Worm (Caenorhabditis elegans): ENCODE results near the gene chl-1.

chl-1 gene

ce11 chrIII:10395990-10396389, 9.1 kb downstream of the chl-1 start, which contains the start of gene M03C11.1:
Gene M03C11.1 (minus strand): TSS chrIII:10396090.
- TF ChIP-seq pha-4 (GFP tag; IDR thresholded peaks at IDR 0.05) (no peak), pha-4 (tag; optimal IDR thresholded peaks at IDR 0.05) (no peak), F44E2.7 (GFP tag; IDR thresholded peaks at IDR 0.05) (no peak), hlh-11 (tag; optimal IDR thresholded peaks at IDR 0.05) (no peak), sdz-12 (GFP tag; optimal IDR thresholded peaks at IDR 0.05) (no peak), daf-16 (GFP tag; optimal IDR thresholded peaks at IDR 0.05) (no peak), daf-16 (tag; optimal IDR thresholded peaks at IDR 0.05) (no peak), gei-8 (GFP tag; optimal IDR thresholded peaks at IDR 0.05) (no peak), nhr-25 (tag; optimal IDR thresholded peaks at IDR 0.05; ENCODE audit: borderline replicate concordance, insufficient read depth) (no peak), F37D6.2 (tag; optimal IDR thresholded peaks at IDR 0.05) (no peak), duxl-1 (tag; optimal IDR thresholded peaks at IDR 0.05; ENCODE audit: poor library complexity) (no peak), madf-5 (GFP tag; IDR thresholded peaks at IDR 0.05) (no peak), zfp-2 (tag; optimal IDR thresholded peaks at IDR 0.05) (no peak), ZK546.5 (tag; optimal IDR thresholded peaks at IDR 0.05) (no peak), nhr-111 (GFP tag; optimal IDR thresholded peaks at IDR 0.05) (no peak), nhr-77 (tag; optimal IDR thresholded peaks at IDR 0.05) (no peak), hmg-1.1 (GFP tag; IDR thresholded peaks at IDR 0.05) (no peak), T20F7.1 (GFP tag; optimal IDR thresholded peaks at IDR 0.05) (no peak), mxl-3 (GFP tag; optimal IDR thresholded peaks at IDR 0.05) (no peak), ctbp-1 (GFP tag; IDR thresholded peaks at IDR 0.05) (no peak), mep-1 (tag; optimal IDR thresholded peaks at IDR 0.05) (no peak), ceh-28 (tag; optimal IDR thresholded peaks at IDR 0.05) (no peak)

DNA sequence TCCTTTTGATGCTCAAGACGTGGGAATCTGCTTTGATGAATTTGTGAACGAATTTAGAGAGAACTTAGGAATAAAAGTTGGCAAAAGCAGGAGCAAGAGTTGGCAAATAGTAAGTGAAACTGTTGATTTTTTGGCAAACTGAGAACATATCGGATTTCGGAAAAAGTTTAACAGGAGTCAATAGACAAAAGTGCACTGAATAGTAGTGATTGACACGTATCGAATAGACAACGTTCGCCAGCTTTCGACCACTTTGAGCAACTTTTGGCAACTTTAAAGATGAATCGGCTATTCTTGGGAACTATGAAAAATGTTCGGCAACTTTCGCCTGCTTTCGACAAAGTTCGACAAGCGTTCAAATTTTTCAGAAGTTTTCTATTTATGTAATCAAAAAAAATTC, 13.4 kb downstream of the chl-1 start, which contains the start of gene M03C11.9:
Gene M03C11.9 (minus strand): TSS at position 101 of the 400 bp plus-strand sequence.
- no peak for TF ChIP-seq ama-1 (optimal IDR thresholded peaks at IDR 0.05)
- TF ChIP-seq unc-62 (GFP tag; optimal IDR thresholded peaks at IDR 0.05 in 1 of 2), result peak in 1 of 2 experiments; percentile 52
- TF ChIP-seq unc-62 (tag; optimal IDR thresholded peaks at IDR 0.05), result no peak

DNA sequence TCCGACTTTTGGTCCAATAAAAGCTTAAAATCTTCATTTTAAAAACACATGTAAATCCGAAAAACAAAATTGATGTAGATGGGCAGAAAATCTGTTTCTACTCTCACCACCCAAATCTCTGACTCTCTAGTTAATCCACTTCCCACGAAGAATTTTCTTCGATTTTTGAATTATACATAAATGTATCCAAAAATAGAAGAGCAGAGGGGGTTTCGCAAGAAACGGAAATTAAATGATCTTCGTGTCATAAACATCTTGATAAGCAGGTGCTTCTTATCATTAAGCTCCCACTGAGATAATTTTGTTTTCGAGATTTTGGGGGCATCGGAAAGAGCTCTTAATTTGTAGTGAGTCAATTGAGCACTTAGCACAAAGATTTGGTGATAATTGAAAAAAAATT, 15.4 kb downstream of the chl-1 start:
- TF ChIP-seq ama-1 (optimal IDR thresholded peaks at IDR 0.05), result no peak
- no peak for TF ChIP-seq lin-13 (GFP tag; optimal IDR thresholded peaks at IDR 0.05)
- TF ChIP-seq ZK337.2 (GFP tag; IDR thresholded peaks at IDR 0.05), result no peak
- TF ChIP-seq snpc-1.2 (GFP tag; IDR thresholded peaks at IDR 0.05), result no peak
- TF ChIP-seq zfp-2 (tag; optimal IDR thresholded peaks at IDR 0.05), result no peak
- TF ChIP-seq daf-8 (GFP tag; IDR thresholded peaks at IDR 0.05), result no peak
- TF ChIP-seq lsy-2 (tag; optimal IDR thresholded peaks at IDR 0.05), result no peak
- TF ChIP-seq rbr-2 (tag; optimal IDR thresholded peaks at IDR 0.05), result no peak
- no peak for TF ChIP-seq pha-4 (GFP tag; IDR thresholded peaks at IDR 0.05)
- TF ChIP-seq pha-4 (tag; optimal IDR thresholded peaks at IDR 0.05), result no peak
- no peak for TF ChIP-seq unc-62 (GFP tag; optimal IDR thresholded peaks at IDR 0.05 in 1 of 2)
- TF ChIP-seq unc-62 (tag; optimal IDR thresholded peaks at IDR 0.05), result no peak
- no peak for TF ChIP-seq snpc-4 (tag; optimal IDR thresholded peaks at IDR 0.05)
- no peak for TF ChIP-seq F26F4.8 (GFP tag; conservative IDR thresholded peaks at IDR 0.05)
- no peak for TF ChIP-seq fos-1 (tag; optimal IDR thresholded peaks at IDR 0.05)
- no peak for TF ChIP-seq gei-8 (GFP tag; optimal IDR thresholded peaks at IDR 0.05)
- TF ChIP-seq T20F7.1 (GFP tag; optimal IDR thresholded peaks at IDR 0.05), result no peak
- TF ChIP-seq dpl-1 (GFP tag; optimal IDR thresholded peaks at IDR 0.05), result no peak
- no peak for TF ChIP-seq ceh-28 (tag; optimal IDR thresholded peaks at IDR 0.05)
- no peak for TF ChIP-seq sdz-12 (GFP tag; optimal IDR thresholded peaks at IDR 0.05)
- TF ChIP-seq ceh-32 (tag; optimal IDR thresholded peaks at IDR 0.05; ENCODE audit: poor library complexity), result no peak
- TF ChIP-seq spr-1 (tag; optimal IDR thresholded peaks at IDR 0.05), result no peak

DNA sequence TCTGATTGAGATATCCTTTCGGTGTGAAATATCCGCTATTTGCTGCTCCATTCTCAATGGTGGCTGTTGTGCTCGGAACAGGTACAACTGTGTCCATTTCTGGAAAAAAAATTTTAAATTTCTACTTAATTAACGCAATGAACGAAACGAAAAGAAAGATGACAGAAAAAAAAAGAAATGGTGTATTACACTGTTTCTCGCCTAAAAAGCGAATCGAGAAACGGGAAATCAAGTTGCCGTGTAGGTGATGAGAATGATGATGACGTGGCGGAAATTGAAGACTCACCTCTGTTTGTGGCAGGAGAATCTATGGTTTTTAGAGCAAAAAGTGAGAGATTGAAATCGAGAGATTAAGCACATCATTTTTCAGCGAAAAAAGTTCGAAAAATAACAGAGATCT, 18.6 kb downstream of the chl-1 start, which contains the start of gene C38H2.3:
Gene C38H2.3 (minus strand): TSS at position 101 of the 400 bp plus-strand sequence.
- TF ChIP-seq ZK546.5 (tag; optimal IDR thresholded peaks at IDR 0.05), result no peak
- TF ChIP-seq cey-2 (tag; optimal IDR thresholded peaks at IDR 0.05; ENCODE audit: borderline replicate concordance, insufficient read depth), result no peak
- no peak for TF ChIP-seq nhr-102 (tag; optimal IDR thresholded peaks at IDR 0.05)
- TF ChIP-seq nhr-11 (tag; optimal IDR thresholded peaks at IDR 0.05), result no peak
- TF ChIP-seq skn-1 (tag; optimal IDR thresholded peaks at IDR 0.05), result no peak
